Worm (Caenorhabditis elegans) whole organism, L1 larva: Measurements from ENCODE around the gene insc-1.

ENCODE experiments used
- ama-1 ChIP-seq: fragments of 150-350 bp; optimal IDR thresholded peaks from 2 replicates; lab custom pipeline; 2014
- fos-1 ChIP-seq: fragments of 150-350 bp; optimal IDR thresholded peaks from 2 replicates; lab custom pipeline; 2014; ENCODE audit warnings: missing biosample characterization, missing genetic modification characterization
- nhr-12 ChIP-seq: sonication (generic microtip); optimal IDR thresholded peaks from 2 replicates; lab custom pipeline; 2017; ENCODE audit warnings: missing biosample characterization, missing genetic modification characterization
- nhr-237 ChIP-seq: fragments of 150-350 bp; optimal IDR thresholded peaks from 2 replicates; lab custom pipeline; 2014; ENCODE audit warnings: missing biosample characterization, missing genetic modification characterization
- nhr-77 ChIP-seq: fragments of 150-350 bp; optimal IDR thresholded peaks from 2 replicates; lab custom pipeline; 2014; ENCODE audit warnings: missing biosample characterization, missing genetic modification characterization
- unc-62 ChIP-seq: fragments of 150-350 bp; optimal IDR thresholded peaks from 2 replicates; lab custom pipeline; 2014; ENCODE audit warnings: missing biosample characterization, missing genetic modification reagents, missing genetic modification characterization
- unc-98 ChIP-seq: fragments of 200-800 bp; sonication (Bioruptor generic); IDR thresholded peaks from 2 replicates; pipeline ENCODE4 v1.3.6; 2022; ENCODE audit warnings: missing genetic modification characterization, missing compliant biosample characterization
- xbp-1 ChIP-seq: sonication (generic microtip); optimal IDR thresholded peaks from 2 replicates; lab custom pipeline; 2016; ENCODE audit warnings: missing genetic modification characterization, missing compliant biosample characterization

DNA sequence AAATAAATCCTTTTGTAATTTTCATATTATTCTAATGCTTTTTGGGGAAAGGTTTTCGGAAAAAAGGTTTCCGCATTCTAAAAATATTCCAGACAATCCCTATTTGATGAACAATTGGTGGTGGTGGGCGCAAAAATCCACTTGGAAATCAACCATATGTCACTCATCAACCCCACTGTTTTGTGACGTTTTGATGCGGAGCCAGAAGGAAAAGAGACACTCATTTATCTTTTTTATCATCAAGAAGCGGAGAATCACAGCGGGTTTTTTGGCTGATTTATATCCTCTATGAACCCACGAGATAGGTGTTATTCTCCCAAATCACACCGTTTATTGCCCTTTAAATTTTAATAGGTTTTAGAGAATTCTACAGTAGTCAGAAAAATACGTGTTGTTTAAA lies 1.5 kb upstream of the insc-1 start:
- no peak for TF ChIP-seq fos-1
- TF ChIP-seq unc-62 (GFP tag; lab: Kevin White, UChicago) = no peak
- no peak for TF ChIP-seq nhr-237
- no peak for TF ChIP-seq xbp-1 (tag; lab: Kevin White, UChicago)
- TF ChIP-seq nhr-77 (tag; lab: Kevin White, UChicago) = no peak
- no peak for TF ChIP-seq nhr-12 (tag; lab: Kevin White, UChicago)
- TF ChIP-seq unc-98 = no peak
- TF ChIP-seq ama-1 (lab: Kevin White, UChicago) = no peak
